Worm (Caenorhabditis elegans): Measurements from ENCODE around the gene F40G12.2.

- TF ChIP-seq ztf-11 (tag; optimal IDR thresholded peaks at IDR 0.05) (no peak), lin-13 (tag; optimal IDR thresholded peaks at IDR 0.05) (no peak), elt-3 (tag; optimal IDR thresholded peaks at IDR 0.05) (no peak), nhr-237 (tag; optimal IDR thresholded peaks at IDR 0.05) (no peak), hlh-1 (tag; optimal IDR thresholded peaks at IDR 0.05) (no peak), nhr-12 (tag; optimal IDR thresholded peaks at IDR 0.05) (no peak), blmp-1 (tag; optimal IDR thresholded peaks at IDR 0.05) (no peak), lsy-2 (tag; optimal IDR thresholded peaks at IDR 0.05) (no peak), sptf-1 (tag; optimal IDR thresholded peaks at IDR 0.05) (no peak)
Observed at ce11 chrV:14267326-14267942, 6.7 kb upstream of the F40G12.2 start.
